Worm (Caenorhabditis elegans) whole organism, L1 larva: ENCODE measurements around the gene pqm-1.
A peak's percentile ranks its signal among the peaks of the same experiment; 100 is the strongest.

ENCODE experiments used
- C34B4.2 ChIP-seq: sonication (generic microtip); optimal IDR thresholded peaks from 2 replicates; lab custom pipeline; 2017; ENCODE audit warnings: mild to moderate bottlenecking, missing genetic modification characterization, missing compliant biosample characterization
- aha-1 ChIP-seq: fragments of 150-350 bp; optimal IDR thresholded peaks from 2 replicates; lab custom pipeline; 2014; ENCODE audit warnings: missing biosample characterization, missing genetic modification characterization
- ceh-63 ChIP-seq: fragments of 200-800 bp; sonication (Bioruptor generic); optimal IDR thresholded peaks from 2 replicates; lab custom pipeline; 2018; ENCODE audit warnings: mild to moderate bottlenecking, missing genetic modification characterization, missing compliant biosample characterization
- ceh-82 ChIP-seq, 3 experiments: fragments of 150-350 bp in 1 of 3; sonication (generic microtip) in 2 of 3; optimal IDR thresholded peaks; 2 replicates each; lab custom pipeline; 2014 to 2017; ENCODE audit warnings: missing biosample characterization in 3 of 3, missing genetic modification characterization in 3 of 3
- ceh-90 ChIP-seq: sonication (generic microtip); optimal IDR thresholded peaks from 2 replicates; lab custom pipeline; 2016; ENCODE audit warnings: missing genetic modification characterization, missing compliant biosample characterization
- dpl-1 ChIP-seq, 3 experiments: fragments of 150-350 bp in 2 of 3; sonication (generic microtip) in 1 of 3; optimal IDR thresholded peaks; 2 replicates each; lab custom pipeline; 2014 to 2017; ENCODE audit warnings: missing biosample characterization in 3 of 3, missing genetic modification characterization in 3 of 3, missing genetic modification reagents in 3 of 3
- dsc-1 ChIP-seq: sonication (generic microtip); optimal IDR thresholded peaks from 2 replicates; lab custom pipeline; 2016; ENCODE audit warnings: mild to moderate bottlenecking, missing genetic modification characterization, missing compliant biosample characterization
- efl-1 ChIP-seq, 4 experiments: fragments of 150-350 bp; optimal IDR thresholded peaks in 3 of 4; peaks in 1 of 4; 1 replicate in 1 of 4; 2 replicates in 3 of 4; lab custom pipeline; 2014; ENCODE audit warnings: missing biosample characterization in 2 of 4, missing genetic modification characterization in 2 of 4, missing genetic modification reagents in 2 of 4
- efl-3 ChIP-seq: fragments of 200-800 bp; sonication (Bioruptor generic); optimal IDR thresholded peaks from 2 replicates; lab custom pipeline; 2018; ENCODE audit warnings: mild to moderate bottlenecking, missing genetic modification characterization, missing compliant biosample characterization
- egl-27 ChIP-seq, 2 experiments: fragments of 150-350 bp in 1 of 2; sonication (generic microtip); optimal IDR thresholded peaks; 3 replicates each; lab custom pipeline; 2017 to 2018; ENCODE audit warnings: missing biosample characterization in 2 of 2, missing genetic modification characterization in 2 of 2, missing genetic modification reagents in 2 of 2
- elt-2 ChIP-seq: sonication (generic microtip); optimal IDR thresholded peaks from 2 replicates; lab custom pipeline; 2016; ENCODE audit warnings: missing genetic modification characterization, mild to moderate bottlenecking, inconsistent platforms, missing compliant biosample characterization, missing genetic modification reagents
- hlh-17 ChIP-seq: fragments of 200-800 bp; sonication (Bioruptor generic); optimal IDR thresholded peaks from 2 replicates; lab custom pipeline; 2018; ENCODE audit warnings: missing genetic modification characterization, mild to moderate bottlenecking, missing compliant biosample characterization, moderate library complexity, borderline replicate concordance
- hpl-2 ChIP-seq: fragments of 150-350 bp; optimal IDR thresholded peaks from 2 replicates; lab custom pipeline; 2014; ENCODE audit warnings: missing biosample characterization, missing genetic modification reagents, missing genetic modification characterization
- irx-1 ChIP-seq: sonication (generic microtip); optimal IDR thresholded peaks from 2 replicates; lab custom pipeline; 2016; ENCODE audit warnings: missing genetic modification characterization, missing compliant biosample characterization
- jun-1 ChIP-seq: fragments of 150-350 bp; optimal IDR thresholded peaks from 2 replicates; lab custom pipeline; 2014; ENCODE audit warnings: missing biosample characterization, missing genetic modification reagents, missing genetic modification characterization
- lin-14 ChIP-seq: fragments of 200-800 bp; sonication (Bioruptor generic); optimal IDR thresholded peaks from 2 replicates; lab custom pipeline; 2018; ENCODE audit warnings: mild to moderate bottlenecking, missing genetic modification characterization, moderate library complexity, missing compliant biosample characterization
- lin-15B ChIP-seq: fragments of 150-350 bp; sonication (generic microtip); optimal IDR thresholded peaks from 3 replicates; lab custom pipeline; 2014; ENCODE audit warnings: missing biosample characterization, missing genetic modification characterization
- lin-35 ChIP-seq, 2 experiments: fragments of 150-350 bp; optimal IDR thresholded peaks; 2 replicates each; lab custom pipeline; 2014; ENCODE audit warnings: missing biosample characterization in 2 of 2, missing genetic modification characterization in 2 of 2, missing genetic modification reagents in 2 of 2
- lir-3 ChIP-seq: sonication (generic microtip); optimal IDR thresholded peaks from 2 replicates; lab custom pipeline; 2016; ENCODE audit warnings: mild to moderate bottlenecking, missing genetic modification characterization, moderate library complexity, missing compliant biosample characterization; ENCODE audit not compliant: poor library complexity
- mab-9 ChIP-seq: fragments of 200-800 bp; sonication (Bioruptor generic); IDR thresholded peaks from 2 replicates; pipeline ENCODE4 v1.3.6; 2022; ENCODE audit warnings: missing genetic modification reagents, missing genetic modification characterization, missing compliant biosample characterization
- mdl-1 ChIP-seq, 2 experiments: fragments of 150-350 bp; optimal IDR thresholded peaks; 2 replicates each; lab custom pipeline; 2014 to 2017; ENCODE audit warnings: missing biosample characterization in 2 of 2, missing genetic modification characterization in 2 of 2, inconsistent platforms in 1 of 2
- nhr-11 ChIP-seq: fragments of 150-350 bp; optimal IDR thresholded peaks from 2 replicates; lab custom pipeline; 2014; ENCODE audit warnings: missing biosample characterization, missing genetic modification characterization
- nhr-19 ChIP-seq: fragments of 200-800 bp; sonication (Bioruptor generic); conservative IDR thresholded peaks from 2 replicates; pipeline ENCODE4 v1.3.6; 2022; ENCODE audit warnings: missing genetic modification characterization, missing compliant biosample characterization
- nhr-20 ChIP-seq: sonication (generic microtip); optimal IDR thresholded peaks from 2 replicates; lab custom pipeline; 2016; ENCODE audit warnings: mild to moderate bottlenecking, missing genetic modification characterization, missing compliant biosample characterization
- nhr-71 ChIP-seq: sonication (generic microtip); optimal IDR thresholded peaks from 2 replicates; lab custom pipeline; 2016; ENCODE audit warnings: mild to moderate bottlenecking, missing genetic modification characterization, moderate library complexity, missing compliant biosample characterization
- nhr-84 ChIP-seq: sonication (generic microtip); optimal IDR thresholded peaks from 2 replicates; lab custom pipeline; 2017; ENCODE audit warnings: missing biosample characterization, missing genetic modification characterization
- nhr-90 ChIP-seq: sonication (generic microtip); optimal IDR thresholded peaks from 2 replicates; lab custom pipeline; 2016; ENCODE audit warnings: mild to moderate bottlenecking, missing genetic modification characterization, missing compliant biosample characterization; ENCODE audit not compliant: poor library complexity
- pqm-1 ChIP-seq: sonication (generic microtip); optimal IDR thresholded peaks from 3 replicates; lab custom pipeline; 2017; ENCODE audit warnings: missing biosample characterization, missing genetic modification characterization
- rnt-1 ChIP-seq: sonication (generic microtip); optimal IDR thresholded peaks from 2 replicates; lab custom pipeline; 2016; ENCODE audit warnings: mild to moderate bottlenecking, missing genetic modification characterization, moderate library complexity, missing compliant biosample characterization
- snpc-4 ChIP-seq: fragments of 150-350 bp; optimal IDR thresholded peaks from 2 replicates; lab custom pipeline; 2014; ENCODE audit warnings: missing biosample characterization, missing genetic modification characterization
- snu-23 ChIP-seq: sonication (generic microtip); optimal IDR thresholded peaks from 2 replicates; lab custom pipeline; 2016; ENCODE audit warnings: missing genetic modification characterization, missing compliant biosample characterization
- swsn-7 ChIP-seq: sonication (generic microtip); optimal IDR thresholded peaks from 2 replicates; lab custom pipeline; 2016; ENCODE audit warnings: missing genetic modification characterization, missing compliant biosample characterization
- unc-130 ChIP-seq: fragments of 150-350 bp; optimal IDR thresholded peaks from 2 replicates; lab custom pipeline; 2017; ENCODE audit warnings: missing biosample characterization, missing genetic modification characterization, inconsistent platforms
- unc-62 ChIP-seq: fragments of 150-350 bp; optimal IDR thresholded peaks from 2 replicates; lab custom pipeline; 2014; ENCODE audit warnings: missing biosample characterization, missing genetic modification reagents, missing genetic modification characterization

Gene pqm-1

DNA sequence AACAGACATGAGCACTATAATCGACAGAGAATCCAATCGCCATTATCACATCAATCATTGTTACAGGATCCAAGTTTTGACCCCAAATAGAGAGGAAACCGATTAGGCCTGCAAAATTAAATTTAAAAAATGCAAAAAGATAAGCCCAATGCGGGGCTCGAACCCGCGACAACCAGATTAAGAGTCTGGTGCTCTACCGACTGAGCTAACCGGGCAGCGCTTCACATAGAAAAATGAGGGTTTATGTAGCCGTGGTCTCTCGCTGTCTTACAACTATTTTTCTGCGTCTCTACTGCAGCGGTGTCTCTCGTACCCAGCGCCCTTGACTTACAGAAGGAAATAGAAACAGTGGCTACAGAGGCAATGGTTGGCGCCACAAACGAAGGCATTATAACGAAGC is 5.3 kb upstream of the pqm-1 start (continued):
- TF ChIP-seq snu-23 (GFP tag; lab: Kevin White, UChicago), result peak; percentile 74
- 0 out of 2 replicates have a peak, but pooled peaks have one; percentile 7 for TF ChIP-seq mab-9
- peak; percentile 55 for TF ChIP-seq unc-130 (tag; lab: Kevin White, UChicago)
- peak; percentile 71 for TF ChIP-seq rnt-1
- TF ChIP-seq lin-15B (tag; lab: Kevin White, UChicago), result no peak
- TF ChIP-seq nhr-71 (tag; lab: Kevin White, UChicago), result peak; percentile 72
- peak; percentile 51 for TF ChIP-seq dsc-1 (tag; lab: Kevin White, UChicago)
- TF ChIP-seq nhr-19 (GFP tag; lab: Robert Waterston, UW), result peak; percentile 70
- TF ChIP-seq swsn-7 (tag; lab: Kevin White, UChicago), result peak; percentile 63
- peak; percentile 6 to 48 (median 35) for TF ChIP-seq dpl-1 (GFP tag; optimal IDR thresholded peaks at IDR 0.05; lab: Kevin White, UChicago)

- no peak for TF ChIP-seq nhr-84 (tag; lab: Kevin White, UChicago)
- peak; percentile 68 for TF ChIP-seq elt-2 (tag; lab: Kevin White, UChicago)
- TF ChIP-seq lin-35 (GFP tag; optimal IDR thresholded peaks at IDR 0.05; lab: Kevin White, UChicago), result peak in 1 of 2 experiments; percentile 17
- TF ChIP-seq snpc-4 (tag; lab: Kevin White, UChicago), result no peak
- no peak for TF ChIP-seq lir-3 (tag; lab: Kevin White, UChicago)
- TF ChIP-seq efl-1 (optimal IDR thresholded peaks at IDR 0.05; lab: Kevin White, UChicago), result no peak
- peak in 1 of 2 experiments; percentile 11 for TF ChIP-seq efl-1 (GFP tag; optimal IDR thresholded peaks at IDR 0.05 in 1 of 2; lab: Kevin White, UChicago)
Measured at ce11 chrII:11156160-11156559, 3.8 kb upstream of the pqm-1 start.

DNA sequence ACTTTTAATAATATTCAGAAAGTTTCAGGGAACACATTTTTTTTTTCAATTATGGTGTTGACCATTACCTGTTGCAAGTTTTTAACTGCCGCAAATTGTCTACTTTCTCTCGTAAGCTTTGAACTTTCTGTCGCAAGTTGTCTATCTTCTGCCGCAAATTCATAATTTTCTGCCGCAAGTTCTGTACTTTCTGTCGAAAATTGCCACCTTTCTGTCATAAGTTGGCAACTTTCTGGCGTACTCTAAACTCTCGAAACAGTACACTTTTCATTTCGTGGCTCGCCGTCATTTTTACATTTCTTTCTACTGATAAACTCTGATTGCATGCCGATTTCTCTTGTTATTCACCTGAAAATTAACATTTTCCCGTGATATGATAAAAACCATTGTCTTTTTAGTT is 3.0 kb upstream of the pqm-1 start:
- no peak for TF ChIP-seq ceh-90 (tag; lab: Kevin White, UChicago)
- no peak for TF ChIP-seq hpl-2 (GFP tag; lab: Kevin White, UChicago)
- TF ChIP-seq hlh-17 (GFP tag; lab: Kevin White, UChicago), result no peak
- TF ChIP-seq dsc-1 (tag; lab: Kevin White, UChicago), result no peak
- TF ChIP-seq egl-27 (tag; optimal IDR thresholded peaks at IDR 0.05; lab: Kevin White, UChicago), result no peak
- TF ChIP-seq ceh-82 (tag; optimal IDR thresholded peaks at IDR 0.05; lab: Kevin White, UChicago), result no peak
- no peak for TF ChIP-seq irx-1 (tag; lab: Kevin White, UChicago)
- TF ChIP-seq unc-62, result no peak
- no peak for TF ChIP-seq unc-130 (tag; lab: Kevin White, UChicago)
- TF ChIP-seq nhr-20 (tag; lab: Kevin White, UChicago), result no peak
- no peak for TF ChIP-seq pqm-1 (tag; lab: Kevin White, UChicago)
- no peak for TF ChIP-seq jun-1 (tag; lab: Kevin White, UChicago)

DNA sequence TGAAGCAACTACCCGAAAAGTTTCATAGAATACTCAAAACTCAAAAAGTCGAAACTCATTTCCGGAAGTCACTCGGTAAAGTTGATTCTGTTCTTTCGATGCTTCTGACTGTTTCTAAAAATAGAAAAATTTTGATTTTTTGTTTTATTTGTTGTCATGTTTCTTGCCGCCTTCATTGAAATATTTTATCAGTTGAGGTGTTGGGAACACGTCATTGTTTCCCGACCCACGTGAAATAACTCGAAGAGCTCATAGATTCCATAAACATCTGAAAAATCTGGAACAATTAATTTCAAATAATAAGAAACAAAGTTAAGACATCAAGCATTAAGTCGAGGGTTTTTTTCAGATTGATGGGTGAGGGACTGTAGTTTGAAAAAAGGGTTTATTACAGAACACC is 2.6 kb upstream of the pqm-1 start:
- no peak for TF ChIP-seq lir-3 (tag; lab: Kevin White, UChicago)
- TF ChIP-seq elt-2 (tag; lab: Kevin White, UChicago), result peak; percentile 12

- TF ChIP-seq snpc-4 (tag; lab: Kevin White, UChicago), result no peak
- peak; percentile 72 for TF ChIP-seq elt-2 (tag; lab: Kevin White, UChicago)
- TF ChIP-seq, all 84 proteins: peak for 1
Measured at ce11 chrII:11153800-11154199, 1.4 kb upstream of the pqm-1 start.

DNA sequence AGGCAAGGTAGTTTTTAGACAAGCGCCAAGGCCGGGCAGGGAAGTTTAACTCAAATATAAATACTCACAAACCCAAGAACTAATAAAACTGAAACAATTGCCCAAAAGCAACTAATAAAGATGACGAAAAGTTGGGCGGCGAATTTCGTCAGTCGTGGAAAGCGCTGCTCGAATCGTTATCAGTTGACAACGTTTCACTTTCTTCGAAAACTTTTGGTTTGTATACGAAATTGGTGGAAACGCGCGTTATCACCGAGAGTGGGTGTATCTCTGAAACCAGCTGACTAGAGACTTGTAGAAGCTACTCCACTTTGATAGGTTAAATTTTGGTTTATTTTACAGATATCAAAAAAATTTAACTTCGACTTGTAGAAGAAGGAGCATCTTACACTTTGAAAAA is 685 bp upstream of the pqm-1 start:
- TF ChIP-seq ceh-63, result no peak
- peak; percentile 9 for TF ChIP-seq elt-2 (tag; lab: Kevin White, UChicago)

DNA sequence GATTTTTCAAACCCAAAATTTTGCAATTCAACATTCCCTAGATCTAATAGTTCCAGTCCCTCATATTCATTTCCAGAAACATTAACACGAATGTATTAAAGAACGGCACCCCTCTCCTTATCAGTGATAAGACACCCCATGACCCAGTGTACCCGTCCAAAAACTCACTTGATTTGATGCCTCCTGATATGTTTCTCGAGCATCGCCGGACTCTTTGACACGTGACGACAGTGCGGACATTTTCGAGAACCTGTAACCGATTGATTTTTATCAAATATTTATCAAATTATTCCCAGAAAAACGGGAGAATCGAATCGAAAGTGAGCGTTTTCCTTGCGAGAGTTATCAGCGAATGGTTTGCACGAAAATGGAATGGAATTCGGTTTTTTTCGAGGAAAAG is 1.4 kb downstream of the pqm-1 start:
- peak; percentile 97 for TF ChIP-seq elt-2 (tag; lab: Kevin White, UChicago)
- no peak for TF ChIP-seq efl-3 (GFP tag; lab: Kevin White, UChicago)
- peak; percentile 33 for TF ChIP-seq nhr-71 (tag; lab: Kevin White, UChicago)
- TF ChIP-seq mdl-1 (tag; optimal IDR thresholded peaks at IDR 0.05; lab: Kevin White, UChicago), result peak in 1 of 2 experiments; percentile 40
- peak in 1 of 2 experiments; percentile 52 for TF ChIP-seq lin-35 (GFP tag; optimal IDR thresholded peaks at IDR 0.05; lab: Kevin White, UChicago)
- TF ChIP-seq efl-1 (optimal IDR thresholded peaks at IDR 0.05; lab: Kevin White, UChicago), result no peak
- peak in 1 of 2 experiments; percentile 41 for TF ChIP-seq efl-1 (GFP tag; optimal IDR thresholded peaks at IDR 0.05 in 1 of 2; lab: Kevin White, UChicago)
- TF ChIP-seq nhr-90, result peak; percentile 35
- TF ChIP-seq aha-1 (tag; lab: Kevin White, UChicago), result no peak
- TF ChIP-seq nhr-11 (tag; lab: Kevin White, UChicago), result no peak
- TF ChIP-seq unc-130 (tag; lab: Kevin White, UChicago), result no peak
- no peak for TF ChIP-seq C34B4.2
- TF ChIP-seq lin-14 (GFP tag; lab: Kevin White, UChicago), result no peak
